Worm (Caenorhabditis elegans) whole organism, L4 larva: Measurements from ENCODE around the gene syd-9.

Source experiments
- F26F4.8 ChIP-seq: fragments of 200-800 bp; sonication (Bioruptor generic); conservative IDR thresholded peaks from 2 replicates; pipeline ENCODE4 v1.3.6; 2022; ENCODE audit warnings: missing genetic modification characterization, missing compliant biosample characterization
- T20F7.1 ChIP-seq: fragments of 200-800 bp; sonication (Bioruptor generic); optimal IDR thresholded peaks from 2 replicates; lab custom pipeline; 2018; ENCODE audit warnings: mild to moderate bottlenecking, missing genetic modification characterization, missing compliant biosample characterization
- T26A8.4 ChIP-seq: fragments of 200-800 bp; sonication (Bioruptor generic); IDR thresholded peaks from 2 replicates; pipeline ENCODE4 v1.3.6; 2022; ENCODE audit warnings: missing genetic modification characterization, missing compliant biosample characterization
- Y105C5A.15 ChIP-seq: fragments of 200-800 bp; sonication (Bioruptor generic); IDR thresholded peaks from 2 replicates; pipeline ENCODE4 v1.3.6; 2022; ENCODE audit warnings: missing genetic modification characterization, missing compliant biosample characterization
- Y5F2A.4 ChIP-seq: fragments of 200-800 bp; sonication (Bioruptor generic); optimal IDR thresholded peaks from 2 replicates; lab custom pipeline; 2018; ENCODE audit warnings: mild to moderate bottlenecking, missing genetic modification characterization, missing compliant biosample characterization
- ZK546.5 ChIP-seq, 2 experiments: sonication (generic microtip); optimal IDR thresholded peaks; 2 replicates each; lab custom pipeline; 2017; ENCODE audit warnings: missing biosample characterization in 2 of 2, missing genetic modification characterization in 2 of 2
- aha-1 ChIP-seq: fragments of 150-350 bp; peaks from one replicate; lab custom pipeline; 2014; ENCODE audit warnings: missing biosample characterization, missing genetic modification characterization
- ama-1 ChIP-seq: fragments of 150-350 bp; optimal IDR thresholded peaks from 2 replicates; lab custom pipeline; 2014; ENCODE audit warnings: inconsistent platforms, mixed read lengths
- attf-4 ChIP-seq: sonication (generic microtip); optimal IDR thresholded peaks from 3 replicates; lab custom pipeline; 2017; ENCODE audit warnings: missing biosample characterization, missing genetic modification characterization
- ceh-28 ChIP-seq: fragments of 150-350 bp; optimal IDR thresholded peaks from 2 replicates; lab custom pipeline; 2014; ENCODE audit warnings: missing biosample characterization, missing genetic modification reagents, missing genetic modification characterization
- ceh-32 ChIP-seq: sonication (generic microtip); optimal IDR thresholded peaks from 2 replicates; lab custom pipeline; 2016; ENCODE audit warnings: mild to moderate bottlenecking, missing genetic modification characterization, missing compliant biosample characterization; ENCODE audit not compliant: poor library complexity
- cey-2 ChIP-seq: sonication (generic microtip); optimal IDR thresholded peaks from 3 replicates; lab custom pipeline; 2017; ENCODE audit warnings: missing genetic modification characterization, mild to moderate bottlenecking, missing compliant biosample characterization, antibody characterized with exemption, borderline replicate concordance; ENCODE audit not compliant: insufficient read depth
- daf-12 ChIP-seq: fragments of 150-350 bp; optimal IDR thresholded peaks from 2 replicates; lab custom pipeline; 2014; ENCODE audit warnings: missing biosample characterization, missing genetic modification reagents, missing genetic modification characterization
- daf-8 ChIP-seq: fragments of 200-800 bp; sonication (Bioruptor generic); IDR thresholded peaks from 2 replicates; pipeline ENCODE4 v1.3.6; 2022; ENCODE audit warnings: missing genetic modification characterization, missing compliant biosample characterization
- dmd-6 ChIP-seq: fragments of 200-800 bp; sonication (Bioruptor generic); IDR thresholded peaks from 2 replicates; pipeline ENCODE4 v1.3.6; 2022; ENCODE audit warnings: missing genetic modification reagents, missing genetic modification characterization, missing compliant biosample characterization
- dmd-8 ChIP-seq: fragments of 200-800 bp; sonication (Bioruptor generic); IDR thresholded peaks from 2 replicates; pipeline ENCODE4 v1.3.6; 2022; ENCODE audit warnings: missing genetic modification characterization, missing compliant biosample characterization
- dmd-9 ChIP-seq: fragments of 200-800 bp; sonication (Bioruptor generic); IDR thresholded peaks from 2 replicates; pipeline ENCODE4 v1.3.6; 2022; ENCODE audit warnings: missing genetic modification reagents, missing genetic modification characterization, missing compliant biosample characterization
- duxl-1 ChIP-seq: sonication (generic microtip); optimal IDR thresholded peaks from 2 replicates; lab custom pipeline; 2016; ENCODE audit warnings: mild to moderate bottlenecking, missing genetic modification characterization, moderate library complexity, missing compliant biosample characterization; ENCODE audit not compliant: poor library complexity
- egl-43 ChIP-seq: fragments of 200-800 bp; sonication (Bioruptor generic); IDR thresholded peaks from 2 replicates; pipeline ENCODE4 v1.3.6; 2022; ENCODE audit warnings: missing genetic modification reagents, missing genetic modification characterization, missing compliant biosample characterization
- hlh-11 ChIP-seq: fragments of 200-800 bp; sonication (Bioruptor generic); optimal IDR thresholded peaks from 2 replicates; lab custom pipeline; 2018; ENCODE audit warnings: mild to moderate bottlenecking, missing genetic modification characterization, missing compliant biosample characterization
- jun-1 ChIP-seq: fragments of 150-350 bp; optimal IDR thresholded peaks from 2 replicates; lab custom pipeline; 2014; ENCODE audit warnings: missing biosample characterization, missing genetic modification reagents, missing genetic modification characterization
- lim-7 ChIP-seq: fragments of 200-800 bp; sonication (Bioruptor generic); IDR thresholded peaks from 2 replicates; pipeline ENCODE4 v1.3.6; 2022; ENCODE audit warnings: missing genetic modification characterization, missing compliant biosample characterization
- lin-15B ChIP-seq: fragments of 150-350 bp; sonication (generic microtip); optimal IDR thresholded peaks from 3 replicates; lab custom pipeline; 2014; ENCODE audit warnings: missing biosample characterization, missing genetic modification characterization
- lin-38 ChIP-seq: fragments of 200-800 bp; sonication (Bioruptor generic); IDR thresholded peaks from 2 replicates; pipeline ENCODE4 v1.3.6; 2022; ENCODE audit warnings: missing genetic modification reagents, missing genetic modification characterization, missing compliant biosample characterization
- lin-39 ChIP-seq: fragments of 150-350 bp; optimal IDR thresholded peaks from 2 replicates; lab custom pipeline; 2014; ENCODE audit warnings: missing biosample characterization, missing genetic modification reagents, missing genetic modification characterization
- lsy-2 ChIP-seq, 2 experiments: fragments of 150-350 bp in 1 of 2; sonication (generic microtip) in 1 of 2; optimal IDR thresholded peaks; 2 replicates each; lab custom pipeline; 2014 to 2017; ENCODE audit warnings: missing biosample characterization in 2 of 2, missing genetic modification characterization in 2 of 2
- madf-9 ChIP-seq: fragments of 200-800 bp; sonication (Bioruptor generic); conservative IDR thresholded peaks from 2 replicates; pipeline ENCODE4 v1.3.6; 2022; ENCODE audit warnings: missing genetic modification reagents, missing genetic modification characterization, missing compliant biosample characterization
- mdl-1 ChIP-seq, 2 experiments: fragments of 150-350 bp in 1 of 2; sonication (generic microtip) in 1 of 2; optimal IDR thresholded peaks; 2 replicates each; lab custom pipeline; 2014 to 2017; ENCODE audit warnings: missing biosample characterization in 2 of 2, missing genetic modification characterization in 2 of 2
- mdt-29 ChIP-seq: fragments of 200-800 bp; sonication (Bioruptor generic); IDR thresholded peaks from 2 replicates; pipeline ENCODE4 v1.3.6; 2022; ENCODE audit warnings: missing genetic modification reagents, missing genetic modification characterization, missing compliant biosample characterization
- mep-1 ChIP-seq: fragments of 150-350 bp; sonication (generic microtip); optimal IDR thresholded peaks from 3 replicates; lab custom pipeline; 2014; ENCODE audit warnings: missing biosample characterization, missing genetic modification characterization
- nhr-10 ChIP-seq: fragments of 150-350 bp; optimal IDR thresholded peaks from 2 replicates; lab custom pipeline; 2014; ENCODE audit warnings: missing biosample characterization, missing genetic modification characterization
- nhr-11 ChIP-seq: fragments of 150-350 bp; optimal IDR thresholded peaks from 2 replicates; lab custom pipeline; 2014; ENCODE audit warnings: missing biosample characterization, missing genetic modification characterization
- nhr-25 ChIP-seq: sonication (generic microtip); optimal IDR thresholded peaks from 2 replicates; lab custom pipeline; 2017; ENCODE audit warnings: missing genetic modification characterization, mild to moderate bottlenecking, missing compliant biosample characterization, antibody characterized with exemption, moderate library complexity, borderline replicate concordance; ENCODE audit not compliant: insufficient read depth
- nhr-41 ChIP-seq: fragments of 200-800 bp; sonication (Bioruptor generic); IDR thresholded peaks from 2 replicates; pipeline ENCODE4 v1.3.6; 2022; ENCODE audit warnings: missing genetic modification reagents, missing genetic modification characterization, missing compliant biosample characterization
- nhr-42 ChIP-seq: fragments of 200-800 bp; sonication (Bioruptor generic); IDR thresholded peaks from 2 replicates; pipeline ENCODE4 v1.3.6; 2022; ENCODE audit warnings: missing genetic modification characterization, missing compliant biosample characterization
- nhr-6 ChIP-seq: fragments of 150-350 bp; optimal IDR thresholded peaks from 2 replicates; lab custom pipeline; 2014; ENCODE audit warnings: missing biosample characterization, missing genetic modification characterization
- pha-4 ChIP-seq, 2 experiments: fragments of 150-350 bp in 1 of 2; fragments of 200-800 bp in 1 of 2; sonication (Bioruptor generic) in 1 of 2; IDR thresholded peaks in 1 of 2; optimal IDR thresholded peaks in 1 of 2; 2 replicates each; pipeline versions ENCODE4 v1.3.6 to Lab custom; 2014 to 2022; ENCODE audit warnings: missing genetic modification characterization in 2 of 2, missing genetic modification reagents in 2 of 2, missing biosample characterization in 1 of 2, missing compliant biosample characterization in 1 of 2
- set-16 ChIP-seq: fragments of 200-800 bp; sonication (Bioruptor generic); IDR thresholded peaks from 2 replicates; pipeline ENCODE4 v1.3.6; 2022; ENCODE audit warnings: missing genetic modification reagents, missing genetic modification characterization, missing compliant biosample characterization
- skn-1 ChIP-seq: fragments of 150-350 bp; optimal IDR thresholded peaks from 2 replicates; lab custom pipeline; 2014; ENCODE audit warnings: missing biosample characterization, missing genetic modification characterization
- snpc-1.2 ChIP-seq: fragments of 200-800 bp; sonication (Bioruptor generic); IDR thresholded peaks from 2 replicates; pipeline ENCODE4 v1.3.6; 2022; ENCODE audit warnings: missing genetic modification reagents, missing genetic modification characterization, missing compliant biosample characterization
- snpc-4 ChIP-seq: fragments of 150-350 bp; optimal IDR thresholded peaks from 2 replicates; lab custom pipeline; 2014; ENCODE audit warnings: missing biosample characterization, missing genetic modification characterization
- spr-3 ChIP-seq: fragments of 200-800 bp; sonication (Bioruptor generic); optimal IDR thresholded peaks from 2 replicates; lab custom pipeline; 2018; ENCODE audit warnings: mild to moderate bottlenecking, missing genetic modification characterization, missing compliant biosample characterization
- tag-97 ChIP-seq: fragments of 200-800 bp; sonication (Bioruptor generic); IDR thresholded peaks from 2 replicates; pipeline ENCODE4 v1.3.6; 2022; ENCODE audit warnings: missing genetic modification characterization, missing compliant biosample characterization
- unc-130 ChIP-seq: sonication (generic microtip); optimal IDR thresholded peaks from 2 replicates; lab custom pipeline; 2016; ENCODE audit warnings: missing genetic modification reagents, missing genetic modification characterization, missing compliant biosample characterization
- unc-39 ChIP-seq: sonication (generic microtip); optimal IDR thresholded peaks from 2 replicates; lab custom pipeline; 2017; ENCODE audit warnings: missing biosample characterization, missing genetic modification characterization
- unc-62 ChIP-seq, 3 experiments: fragments of 150-350 bp in 1 of 3; sonication (generic microtip); optimal IDR thresholded peaks in 2 of 3; peaks in 1 of 3; 1 replicate in 1 of 3; 2 replicates in 2 of 3; lab custom pipeline; 2014 to 2017; ENCODE audit warnings: missing biosample characterization in 3 of 3, missing genetic modification characterization in 3 of 3, missing genetic modification reagents in 3 of 3, missing genotype in 1 of 3
- zag-1 ChIP-seq: fragments of 150-350 bp; optimal IDR thresholded peaks from 2 replicates; lab custom pipeline; 2014; ENCODE audit warnings: missing biosample characterization, missing genetic modification characterization
- zfp-2 ChIP-seq: sonication (generic microtip); optimal IDR thresholded peaks from 2 replicates; lab custom pipeline; 2016; ENCODE audit warnings: mild to moderate bottlenecking, missing genetic modification characterization, missing compliant biosample characterization
- ztf-7 ChIP-seq: fragments of 150-350 bp; optimal IDR thresholded peaks from 2 replicates; lab custom pipeline; 2014; ENCODE audit warnings: missing biosample characterization, missing genetic modification characterization

syd-9 gene

ce11 chrX:7234074-7234453 is 16.2 kb downstream of the syd-9 start:
- TF ChIP-seq unc-62 (GFP tag; optimal IDR thresholded peaks at IDR 0.05 in 1 of 2; lab: Kevin White, UChicago) = peak in 1 of 2 experiments; percentile 92
- TF ChIP-seq unc-62 (tag; optimal IDR thresholded peaks at IDR 0.05; lab: Kevin White, UChicago) = no peak
- no peak for TF ChIP-seq mdl-1 (tag; optimal IDR thresholded peaks at IDR 0.05; lab: Kevin White, UChicago)
- TF ChIP-seq skn-1 = no peak

ce11 chrX:7234723-7235203 is 16.9 kb downstream of the syd-9 start:
- no peak for TF ChIP-seq zag-1
- TF ChIP-seq zfp-2 (tag; lab: Kevin White, UChicago) = no peak
- TF ChIP-seq ceh-32 = no peak
- TF ChIP-seq daf-8 (GFP tag; lab: Robert Waterston, UW) = no peak
- no peak for TF ChIP-seq dmd-8 (GFP tag; lab: Robert Waterston, UW)
- TF ChIP-seq ama-1 (lab: Kevin White, UChicago) = no peak
- TF ChIP-seq dmd-9 = no peak
- peak; percentile 49; the same call in 1 of the 2 replicates for TF ChIP-seq egl-43 (GFP tag; lab: Robert Waterston, UW)
- TF ChIP-seq duxl-1 (tag; lab: Kevin White, UChicago) = no peak
- TF ChIP-seq unc-130 (GFP tag; lab: Kevin White, UChicago) = no peak
- TF ChIP-seq jun-1 (tag; lab: Kevin White, UChicago) = no peak
- no peak for TF ChIP-seq nhr-10 (tag; lab: Kevin White, UChicago)
- TF ChIP-seq unc-62 (GFP tag; optimal IDR thresholded peaks at IDR 0.05 in 1 of 2; lab: Kevin White, UChicago) = no peak
- no peak for TF ChIP-seq unc-62 (tag; optimal IDR thresholded peaks at IDR 0.05; lab: Kevin White, UChicago)
- TF ChIP-seq nhr-25 = no peak
- no peak for TF ChIP-seq pha-4 (GFP tag; IDR thresholded peaks at IDR 0.05; lab: Robert Waterston, UW)
- no peak for TF ChIP-seq pha-4 (tag; optimal IDR thresholded peaks at IDR 0.05; lab: Kevin White, UChicago)
- TF ChIP-seq ZK546.5 (tag; optimal IDR thresholded peaks at IDR 0.05; lab: Kevin White, UChicago) = no peak
- TF ChIP-seq Y105C5A.15 (GFP tag; lab: Robert Waterston, UW) = no peak
- peak; percentile 60 for TF ChIP-seq set-16 (GFP tag; lab: Robert Waterston, UW)
- no peak for TF ChIP-seq T26A8.4
- peak; percentile 12 for TF ChIP-seq ztf-7 (tag; lab: Kevin White, UChicago)
- no peak for TF ChIP-seq madf-9 (GFP tag; lab: Robert Waterston, UW)
- TF ChIP-seq spr-3 = no peak
- TF ChIP-seq tag-97 (GFP tag; lab: Robert Waterston, UW) = no peak
- TF ChIP-seq F26F4.8 (GFP tag; lab: Robert Waterston, UW) = no peak
- TF ChIP-seq ceh-28 (tag; lab: Kevin White, UChicago) = no peak
- no peak for TF ChIP-seq lin-38 (GFP tag; lab: Robert Waterston, UW)
- no peak for TF ChIP-seq lin-39 (tag; lab: Kevin White, UChicago)
- no peak for TF ChIP-seq lim-7 (GFP tag; lab: Robert Waterston, UW)
- peak; percentile 70 for TF ChIP-seq hlh-11 (tag; lab: Kevin White, UChicago)
- no peak for TF ChIP-seq unc-39 (tag; lab: Kevin White, UChicago)
- peak; percentile 25 for TF ChIP-seq nhr-11 (tag; lab: Kevin White, UChicago)
- TF ChIP-seq lsy-2 (tag; optimal IDR thresholded peaks at IDR 0.05; lab: Kevin White, UChicago) = peak in 1 of 2 experiments; percentile 29
- TF ChIP-seq snpc-1.2 = peak; percentile 30; the same call in 1 of the 2 replicates
- TF ChIP-seq cey-2 (tag; lab: Kevin White, UChicago) = no peak
- peak; percentile 37 for TF ChIP-seq nhr-6
- TF ChIP-seq Y5F2A.4 (GFP tag; lab: Kevin White, UChicago) = no peak
- no peak for TF ChIP-seq nhr-41
- no peak for TF ChIP-seq lin-15B (tag; lab: Kevin White, UChicago)
- no peak for TF ChIP-seq daf-12 (tag; lab: Kevin White, UChicago)
- peak; percentile 81 for TF ChIP-seq mep-1 (tag; lab: Kevin White, UChicago)
- peak; percentile 99 for TF ChIP-seq aha-1 (tag; lab: Kevin White, UChicago)
- TF ChIP-seq mdt-29 (GFP tag; lab: Robert Waterston, UW) = no peak
- TF ChIP-seq nhr-42 (GFP tag; lab: Robert Waterston, UW) = no peak
- no peak for TF ChIP-seq snpc-4
- TF ChIP-seq attf-4 = peak; percentile 14
- TF ChIP-seq T20F7.1 (GFP tag; lab: Kevin White, UChicago) = no peak
- TF ChIP-seq dmd-6 (GFP tag; lab: Robert Waterston, UW) = peak; percentile 51; the same call in 1 of the 2 replicates
